Worm (Caenorhabditis elegans) whole organism, L4 larva: Measurements from ENCODE around the gene blos-7.

Experiments used
- F49E8.2 ChIP-seq: sonication (generic microtip); optimal IDR thresholded peaks from 2 replicates; lab custom pipeline; 2016; ENCODE audit warnings: missing compliant biosample characterization, mild to moderate bottlenecking, missing genetic modification characterization, borderline replicate concordance
- Y48G9A.11 ChIP-seq: fragments of 200-800 bp; sonication (Bioruptor generic); IDR thresholded peaks from 2 replicates; pipeline ENCODE4 v1.3.6; 2022; ENCODE audit warnings: missing genetic modification reagents, missing genetic modification characterization, missing compliant biosample characterization
- ama-1 ChIP-seq: fragments of 150-350 bp; optimal IDR thresholded peaks from 2 replicates; lab custom pipeline; 2014; ENCODE audit warnings: inconsistent platforms, mixed read lengths
- dpl-1 ChIP-seq: fragments of 150-350 bp; optimal IDR thresholded peaks from 2 replicates; lab custom pipeline; 2014; ENCODE audit warnings: missing biosample characterization, missing genetic modification reagents, missing genetic modification characterization
- hlh-11 ChIP-seq: fragments of 200-800 bp; sonication (Bioruptor generic); optimal IDR thresholded peaks from 2 replicates; lab custom pipeline; 2018; ENCODE audit warnings: mild to moderate bottlenecking, missing genetic modification characterization, missing compliant biosample characterization
- spr-3 ChIP-seq: fragments of 200-800 bp; sonication (Bioruptor generic); optimal IDR thresholded peaks from 2 replicates; lab custom pipeline; 2018; ENCODE audit warnings: mild to moderate bottlenecking, missing genetic modification characterization, missing compliant biosample characterization
- vab-7 ChIP-seq: fragments of 200-800 bp; sonication (Bioruptor generic); IDR thresholded peaks from 2 replicates; pipeline ENCODE4 v1.3.6; 2022; ENCODE audit warnings: missing genetic modification reagents, missing genetic modification characterization, missing compliant biosample characterization

DNA sequence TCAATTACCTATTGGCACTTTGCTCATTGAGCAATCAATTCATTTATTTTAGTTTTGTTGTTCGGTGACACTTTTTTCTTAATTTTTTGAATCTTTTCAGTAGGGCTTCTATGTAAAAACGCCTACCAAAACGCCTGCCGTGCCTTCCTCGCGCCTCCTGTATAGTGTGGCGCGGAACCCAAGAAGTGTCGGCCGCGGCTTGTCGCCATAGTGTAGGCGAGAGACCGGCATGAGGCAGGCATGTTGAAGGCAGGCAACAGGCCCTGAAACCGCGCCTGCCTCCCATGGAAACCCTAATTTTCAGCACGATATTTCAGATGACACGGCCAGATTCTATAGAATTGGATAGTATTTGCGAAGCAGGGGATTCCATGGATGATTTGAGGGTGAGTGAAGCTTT lies 14.1 kb downstream of the blos-7 start, which contains the start of gene otpl-1:
- no peak for TF ChIP-seq Y48G9A.11 (GFP tag; lab: Robert Waterston, UW)
- TF ChIP-seq ama-1, result no peak
- no peak for TF ChIP-seq vab-7
- TF ChIP-seq hlh-11, result no peak
- no peak for TF ChIP-seq F49E8.2 (tag; lab: Kevin White, UChicago)
- TF ChIP-seq spr-3 (GFP tag; lab: Kevin White, UChicago), result no peak
- TF ChIP-seq dpl-1 (GFP tag; lab: Kevin White, UChicago), result no peak
